Fruit fly (Drosophila melanogaster): Measurements from ENCODE around the gene Tlk.

The Tlk gene

DNA sequence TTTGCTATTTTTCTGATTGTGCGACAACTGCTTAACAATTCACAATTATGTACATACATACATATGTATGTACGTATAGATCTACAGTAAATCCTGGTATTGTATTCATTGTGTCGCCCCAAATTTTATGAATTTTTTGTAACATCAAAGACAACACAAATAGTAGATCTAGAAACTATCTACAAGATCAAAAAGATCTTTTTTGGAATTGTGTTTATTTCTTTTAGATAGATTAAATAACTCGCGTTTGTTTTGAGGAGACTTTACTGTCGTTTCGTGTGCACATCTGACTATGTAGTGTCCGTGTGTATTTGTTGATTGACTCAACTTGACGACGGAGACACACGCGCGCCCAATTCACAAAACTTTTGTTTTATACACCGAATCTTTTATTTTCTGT, 54.5 kb downstream of the Tlk start:
- TF ChIP-seq Mnt (GFP tag; optimal IDR thresholded peaks at IDR 0.05) (peak; percentile 83), CG12768 (GFP tag; optimal IDR thresholded peaks at IDR 0.05) (peak; percentile 81), Hr96 (GFP tag; optimal IDR thresholded peaks at IDR 0.05) (peak; percentile 91), CG11617 (GFP tag; optimal IDR thresholded peaks at IDR 0.05) (peak; percentile 93), ovo (GFP tag; optimal IDR thresholded peaks at IDR 0.05) (peak; percentile 81), Clk (GFP tag; optimal IDR thresholded peaks at IDR 0.05) (peak; percentile 75), tj (GFP tag; optimal IDR thresholded peaks at IDR 0.05) (peak; percentile 84), cnc (optimal IDR thresholded peaks at IDR 0.05) (no peak), CG1620 (GFP tag; optimal IDR thresholded peaks at IDR 0.05) (peak; percentile 95), kay (GFP tag; ENCODE audit: borderline replicate concordance) (peak; percentile 89), pad (GFP tag; optimal IDR thresholded peaks at IDR 0.05) (peak; percentile 87), CG7045 (GFP tag; optimal IDR thresholded peaks at IDR 0.05) (peak; percentile 88), Crg-1 (GFP tag; optimal IDR thresholded peaks at IDR 0.05) (peak; percentile 93), CG33017 (tag; optimal IDR thresholded peaks at IDR 0.05) (peak; percentile 93), toe (GFP tag; optimal IDR thresholded peaks at IDR 0.05) (peak; percentile 74), cic (GFP tag; optimal IDR thresholded peaks at IDR 0.05) (peak; percentile 65), CG5204 (GFP tag; optimal IDR thresholded peaks at IDR 0.05) (peak; percentile 84), CG7101 (tag; optimal IDR thresholded peaks at IDR 0.05) (peak; percentile 99), CG14711 (tag; optimal IDR thresholded peaks at IDR 0.05) (peak; percentile 95), bab1 (GFP tag; optimal IDR thresholded peaks at IDR 0.05) (peak; percentile 100)

DNA sequence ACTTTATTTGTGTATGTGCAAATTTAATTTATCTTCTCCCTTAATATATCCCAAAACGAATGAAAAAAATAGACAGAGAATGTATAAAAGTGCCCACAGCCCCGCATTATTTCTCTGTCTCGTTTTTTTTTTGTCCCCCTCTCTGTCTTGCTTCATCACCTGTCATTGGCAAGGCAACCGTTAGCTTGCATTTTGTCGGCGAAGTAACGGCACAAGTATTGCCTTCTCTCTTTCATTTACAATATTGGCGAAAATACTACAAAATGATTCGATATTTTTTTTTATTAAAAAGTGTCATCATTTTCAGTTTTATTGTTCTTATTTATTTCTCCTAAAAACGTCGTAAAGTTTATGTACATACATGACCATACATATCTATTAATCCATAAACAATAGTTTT, 55.3 kb downstream of the Tlk start:
- TF ChIP-seq pad (GFP tag; optimal IDR thresholded peaks at IDR 0.05): peak; percentile 75
- TF ChIP-seq CG7045 (GFP tag; optimal IDR thresholded peaks at IDR 0.05): no peak
- peak; percentile 98 for TF ChIP-seq ovo (GFP tag; optimal IDR thresholded peaks at IDR 0.05)
- no peak for TF ChIP-seq cic (GFP tag; optimal IDR thresholded peaks at IDR 0.05)
- TF ChIP-seq cnc (optimal IDR thresholded peaks at IDR 0.05): no peak

DNA sequence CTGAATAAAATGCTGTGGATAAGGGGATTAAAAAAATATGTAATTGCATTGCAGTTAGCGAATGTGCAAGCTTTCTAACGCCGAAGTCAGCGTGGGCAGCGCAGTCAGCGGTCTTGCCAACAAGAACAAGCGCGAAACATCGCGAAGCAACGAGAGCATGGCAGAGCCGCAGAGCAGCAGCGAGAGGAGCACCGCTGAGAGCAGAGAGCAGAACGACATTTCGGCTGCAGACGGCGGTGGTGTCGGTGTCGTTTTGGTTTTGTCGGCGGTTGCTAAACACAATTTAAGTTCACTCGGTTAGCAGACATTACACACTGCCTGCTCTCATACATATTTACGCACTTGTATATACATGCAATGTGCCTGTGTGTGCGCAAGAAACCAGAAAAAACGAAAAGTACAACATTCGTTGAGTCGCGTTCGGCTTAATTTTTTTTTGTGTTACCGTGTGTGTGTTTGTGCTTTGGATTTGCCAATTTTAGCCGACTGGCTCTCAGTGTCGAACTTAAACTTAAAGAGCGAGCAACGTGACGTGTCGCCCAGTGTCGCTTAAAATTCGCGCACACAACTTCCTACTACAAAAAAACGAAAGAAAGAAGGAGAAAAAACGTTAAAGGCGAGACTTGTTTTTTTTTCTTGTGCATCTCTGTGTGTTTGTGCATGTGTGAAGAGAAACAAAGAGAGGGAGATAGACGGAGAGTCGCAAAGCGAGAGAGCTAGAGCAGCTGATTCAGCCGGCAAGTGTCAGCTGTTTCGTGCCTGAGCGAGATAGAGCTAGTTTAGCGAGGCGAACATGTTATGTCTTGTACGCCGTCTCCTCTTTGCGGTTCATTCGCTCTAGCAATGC, 56.2 kb downstream of the Tlk start:
- TF ChIP-seq CG12768 (GFP tag; optimal IDR thresholded peaks at IDR 0.05) (peak; percentile 76), cic (GFP tag; optimal IDR thresholded peaks at IDR 0.05) (peak; percentile 81), CG7045 (GFP tag; optimal IDR thresholded peaks at IDR 0.05) (peak; percentile 36), CG11617 (GFP tag; optimal IDR thresholded peaks at IDR 0.05) (peak; percentile 79), Clk (GFP tag; optimal IDR thresholded peaks at IDR 0.05) (no peak), Hr96 (GFP tag; optimal IDR thresholded peaks at IDR 0.05) (peak; percentile 62), bab1 (GFP tag; optimal IDR thresholded peaks at IDR 0.05) (peak; percentile 38), cnc (optimal IDR thresholded peaks at IDR 0.05) (no peak), kay (GFP tag; ENCODE audit: borderline replicate concordance) (peak; percentile 83), toe (GFP tag; optimal IDR thresholded peaks at IDR 0.05) (no peak), CG5204 (GFP tag; optimal IDR thresholded peaks at IDR 0.05) (peak; percentile 3), CG1620 (GFP tag; optimal IDR thresholded peaks at IDR 0.05) (no peak), pad (GFP tag; optimal IDR thresholded peaks at IDR 0.05) (peak; percentile 28), CG14711 (tag; optimal IDR thresholded peaks at IDR 0.05) (no peak), ovo (GFP tag; optimal IDR thresholded peaks at IDR 0.05) (peak; percentile 74), Crg-1 (GFP tag; optimal IDR thresholded peaks at IDR 0.05) (no peak), Mnt (GFP tag; optimal IDR thresholded peaks at IDR 0.05) (peak; percentile 60), tj (GFP tag; optimal IDR thresholded peaks at IDR 0.05) (peak; percentile 54), CG7101 (tag; optimal IDR thresholded peaks at IDR 0.05) (peak; percentile 56), CG33017 (tag; optimal IDR thresholded peaks at IDR 0.05) (peak; percentile 60)

DNA sequence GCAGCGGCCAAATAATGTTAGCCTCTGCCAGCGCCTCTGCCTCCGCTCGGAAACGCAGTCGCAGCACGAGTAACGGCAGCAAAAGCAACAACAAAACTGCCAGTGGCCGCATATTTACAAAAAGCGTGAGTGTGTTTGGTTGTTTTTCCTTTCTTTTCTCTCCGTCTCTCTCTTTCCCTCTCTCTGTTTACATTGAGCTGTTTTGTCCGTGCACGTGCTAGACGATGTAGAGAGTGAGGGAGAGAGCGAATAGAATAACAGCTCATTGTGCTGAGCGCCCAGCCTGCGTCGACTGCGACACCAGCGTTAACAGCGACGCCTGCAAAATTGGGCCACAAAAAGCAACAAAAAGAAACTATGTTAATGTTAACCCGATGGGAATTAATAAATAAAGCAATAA, 57.4 kb downstream of the Tlk start:
- TF ChIP-seq kay (GFP tag; ENCODE audit: borderline replicate concordance) (peak; percentile 98), CG7045 (GFP tag; optimal IDR thresholded peaks at IDR 0.05) (peak; percentile 51), Mnt (GFP tag; optimal IDR thresholded peaks at IDR 0.05) (peak; percentile 99), cnc (optimal IDR thresholded peaks at IDR 0.05) (no peak), CG1620 (GFP tag; optimal IDR thresholded peaks at IDR 0.05) (peak; percentile 61), CG12768 (GFP tag; optimal IDR thresholded peaks at IDR 0.05) (peak; percentile 60), toe (GFP tag; optimal IDR thresholded peaks at IDR 0.05) (no peak), tj (GFP tag; optimal IDR thresholded peaks at IDR 0.05) (peak; percentile 94), CG7101 (tag; optimal IDR thresholded peaks at IDR 0.05) (peak; percentile 77), Clk (GFP tag; optimal IDR thresholded peaks at IDR 0.05) (peak; percentile 61), bab1 (GFP tag; optimal IDR thresholded peaks at IDR 0.05) (peak; percentile 80), ovo (GFP tag; optimal IDR thresholded peaks at IDR 0.05) (peak; percentile 92), pad (GFP tag; optimal IDR thresholded peaks at IDR 0.05) (peak; percentile 72), CG11617 (GFP tag; optimal IDR thresholded peaks at IDR 0.05) (peak; percentile 70), Crg-1 (GFP tag; optimal IDR thresholded peaks at IDR 0.05) (peak; percentile 74), CG33017 (tag; optimal IDR thresholded peaks at IDR 0.05) (peak; percentile 68), cic (GFP tag; optimal IDR thresholded peaks at IDR 0.05) (peak; percentile 91), CG5204 (GFP tag; optimal IDR thresholded peaks at IDR 0.05) (no peak), Hr96 (GFP tag; optimal IDR thresholded peaks at IDR 0.05) (no peak), CG14711 (tag; optimal IDR thresholded peaks at IDR 0.05) (peak; percentile 46)

DNA sequence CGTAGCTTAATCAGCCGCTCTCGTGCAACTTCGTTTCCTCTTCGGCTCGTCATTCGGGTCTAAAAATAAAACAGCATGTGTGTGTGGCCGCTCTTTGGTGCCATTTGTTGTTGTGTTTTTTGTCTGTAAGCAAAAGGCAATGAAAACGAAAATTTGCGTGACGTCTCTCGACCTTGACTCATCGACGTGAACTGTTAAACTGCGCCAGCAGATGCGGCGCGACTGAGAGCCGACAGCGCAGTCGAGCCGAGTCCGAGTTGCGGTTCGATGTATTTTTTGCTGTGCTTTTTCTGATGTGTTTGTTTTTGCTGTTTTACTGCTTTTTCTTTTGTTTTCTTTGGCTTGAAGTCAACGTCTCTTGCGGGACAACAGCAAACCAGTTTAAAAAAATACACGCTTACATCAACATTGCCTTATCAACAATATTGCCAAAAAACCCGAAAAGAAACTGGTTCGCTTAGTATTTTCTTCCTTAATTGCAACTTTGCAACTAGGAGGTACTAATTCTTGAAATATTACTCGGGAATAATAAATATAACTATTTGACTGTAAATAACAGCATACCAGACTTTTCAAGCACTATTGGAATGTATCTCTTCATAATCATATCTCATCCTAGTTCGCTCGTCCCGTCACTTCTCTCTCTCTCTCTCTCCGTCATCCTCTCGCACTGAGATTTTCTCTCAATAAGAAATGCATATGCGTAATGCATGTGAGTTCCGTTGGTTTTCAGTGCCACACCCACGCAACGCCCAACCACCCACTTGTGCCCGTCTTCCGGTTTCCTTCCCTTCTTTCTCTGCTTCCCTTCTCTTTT, 58.5 kb downstream of the Tlk start:
- TF ChIP-seq CG7045 (GFP tag; optimal IDR thresholded peaks at IDR 0.05) (no peak), pad (GFP tag; optimal IDR thresholded peaks at IDR 0.05) (no peak), Hr96 (GFP tag; optimal IDR thresholded peaks at IDR 0.05) (no peak), CG11617 (GFP tag; optimal IDR thresholded peaks at IDR 0.05) (peak; percentile 14), Clk (GFP tag; optimal IDR thresholded peaks at IDR 0.05) (no peak), Mnt (GFP tag; optimal IDR thresholded peaks at IDR 0.05) (peak; percentile 76), ovo (GFP tag; optimal IDR thresholded peaks at IDR 0.05) (peak; percentile 26), CG5204 (GFP tag; optimal IDR thresholded peaks at IDR 0.05) (no peak), CG12768 (GFP tag; optimal IDR thresholded peaks at IDR 0.05) (peak; percentile 52), tj (GFP tag; optimal IDR thresholded peaks at IDR 0.05) (peak; percentile 96), bab1 (GFP tag; optimal IDR thresholded peaks at IDR 0.05) (peak; percentile 55), CG7101 (tag; optimal IDR thresholded peaks at IDR 0.05) (peak; percentile 48), cic (GFP tag; optimal IDR thresholded peaks at IDR 0.05) (peak; percentile 81), CG14711 (tag; optimal IDR thresholded peaks at IDR 0.05) (no peak), CG33017 (tag; optimal IDR thresholded peaks at IDR 0.05) (no peak), kay (GFP tag; ENCODE audit: borderline replicate concordance) (peak; percentile 92), Crg-1 (GFP tag; optimal IDR thresholded peaks at IDR 0.05) (no peak)
